Worm (Caenorhabditis elegans) whole organism, late embryonic: Measurements from ENCODE around the gene R07C12.3.
"Not testable (repeated sequence)": the region's sequence is repeated elsewhere in the genome, so short reads cannot be mapped to it uniquely, and the experiment has no call there.

Experiments used
- C08G9.2 ChIP-seq: sonication (generic microtip); optimal IDR thresholded peaks from 2 replicates; lab custom pipeline; 2016; ENCODE audit warnings: mild to moderate bottlenecking, missing genetic modification characterization, moderate library complexity, missing compliant biosample characterization
- C38D4.7 ChIP-seq: fragments of 200-800 bp; sonication (Bioruptor generic); optimal IDR thresholded peaks from 2 replicates; lab custom pipeline; 2018; ENCODE audit warnings: mild to moderate bottlenecking, missing genetic modification characterization, moderate library complexity, missing compliant biosample characterization
- K09A11.1 ChIP-seq: sonication (generic microtip); optimal IDR thresholded peaks from 2 replicates; lab custom pipeline; 2017; ENCODE audit warnings: antibody characterized with exemption, mild to moderate bottlenecking, missing genetic modification characterization, missing compliant biosample characterization; ENCODE audit not compliant: insufficient read depth
- T23F11.4 ChIP-seq: fragments of 200-800 bp; sonication (Bioruptor generic); optimal IDR thresholded peaks from 2 replicates; lab custom pipeline; 2018; ENCODE audit warnings: mild to moderate bottlenecking, missing genetic modification characterization, missing compliant biosample characterization
- Y22D7AL.16 ChIP-seq: sonication (generic microtip); optimal IDR thresholded peaks from 2 replicates; lab custom pipeline; 2016; ENCODE audit warnings: missing genetic modification characterization, missing compliant biosample characterization
- ceh-18 ChIP-seq: sonication (generic microtip); optimal IDR thresholded peaks from 2 replicates; lab custom pipeline; 2016; ENCODE audit warnings: missing genetic modification characterization, missing compliant biosample characterization
- ceh-19 ChIP-seq: fragments of 200-800 bp; sonication (Bioruptor generic); optimal IDR thresholded peaks from 2 replicates; lab custom pipeline; 2018; ENCODE audit warnings: mild to moderate bottlenecking, missing genetic modification characterization, missing compliant biosample characterization
- ceh-2 ChIP-seq: sonication (generic microtip); optimal IDR thresholded peaks from 2 replicates; lab custom pipeline; 2016; ENCODE audit warnings: missing genotype, missing genetic modification characterization, missing compliant biosample characterization
- ceh-22 ChIP-seq: sonication (generic microtip); optimal IDR thresholded peaks from 2 replicates; lab custom pipeline; 2017; ENCODE audit warnings: missing biosample characterization, missing genetic modification characterization
- ceh-31 ChIP-seq: sonication (generic microtip); optimal IDR thresholded peaks from 2 replicates; lab custom pipeline; 2016; ENCODE audit warnings: missing genetic modification characterization, missing compliant biosample characterization
- ceh-34 ChIP-seq: sonication (generic microtip); optimal IDR thresholded peaks from 2 replicates; lab custom pipeline; 2016; ENCODE audit warnings: mild to moderate bottlenecking, missing genetic modification characterization, missing compliant biosample characterization
- ceh-45 ChIP-seq: fragments of 200-800 bp; sonication (Bioruptor generic); IDR thresholded peaks from 2 replicates; pipeline ENCODE4 v1.3.6; 2022; ENCODE audit warnings: missing genetic modification reagents, missing genetic modification characterization, missing compliant biosample characterization
- ceh-48 ChIP-seq: sonication (generic microtip); optimal IDR thresholded peaks from 2 replicates; lab custom pipeline; 2016; ENCODE audit warnings: missing genetic modification characterization, inconsistent platforms, missing compliant biosample characterization
- ceh-6 ChIP-seq: fragments of 200-800 bp; sonication (Bioruptor generic); optimal IDR thresholded peaks from 2 replicates; lab custom pipeline; 2018; ENCODE audit warnings: mild to moderate bottlenecking, missing genetic modification characterization, missing compliant biosample characterization
- ceh-9 ChIP-seq: sonication (generic microtip); optimal IDR thresholded peaks from 2 replicates; lab custom pipeline; 2016; ENCODE audit warnings: mild to moderate bottlenecking, missing genetic modification characterization, inconsistent platforms, missing compliant biosample characterization
- dve-1 ChIP-seq: sonication (generic microtip); optimal IDR thresholded peaks from 2 replicates; lab custom pipeline; 2017; ENCODE audit warnings: antibody characterized with exemption, mild to moderate bottlenecking, missing genetic modification characterization, missing compliant biosample characterization
- fax-1 ChIP-seq: sonication (generic microtip); optimal IDR thresholded peaks from 2 replicates; lab custom pipeline; 2016; ENCODE audit warnings: missing genotype, missing genetic modification characterization, missing compliant biosample characterization
- hlh-30 ChIP-seq: sonication (generic microtip); optimal IDR thresholded peaks from 2 replicates; lab custom pipeline; 2017; ENCODE audit warnings: antibody characterized with exemption, missing genetic modification characterization, missing compliant biosample characterization; ENCODE audit not compliant: insufficient read depth
- hlh-8 ChIP-seq: sonication (generic microtip); optimal IDR thresholded peaks from 2 replicates; lab custom pipeline; 2016; ENCODE audit warnings: missing genotype, missing genetic modification characterization, missing compliant biosample characterization
- lim-6 ChIP-seq: sonication (generic microtip); optimal IDR thresholded peaks from 2 replicates; lab custom pipeline; 2016; ENCODE audit warnings: missing genetic modification characterization, missing compliant biosample characterization
- mec-3 ChIP-seq: sonication (generic microtip); optimal IDR thresholded peaks from 2 replicates; lab custom pipeline; 2016; ENCODE audit warnings: borderline replicate concordance, missing genetic modification characterization, missing compliant biosample characterization
- nhr-232 ChIP-seq: sonication (generic microtip); optimal IDR thresholded peaks from 2 replicates; lab custom pipeline; 2016; ENCODE audit warnings: missing genetic modification characterization, missing compliant biosample characterization
- odd-2 ChIP-seq: sonication (generic microtip); optimal IDR thresholded peaks from 2 replicates; lab custom pipeline; 2017; ENCODE audit warnings: antibody characterized with exemption, mild to moderate bottlenecking, missing genetic modification characterization, missing compliant biosample characterization
- pros-1 ChIP-seq: fragments of 150-350 bp; optimal IDR thresholded peaks from 2 replicates; lab custom pipeline; 2014; ENCODE audit warnings: missing biosample characterization, missing genetic modification reagents, missing genetic modification characterization
- ref-2 ChIP-seq: sonication (generic microtip); optimal IDR thresholded peaks from 2 replicates; lab custom pipeline; 2016; ENCODE audit warnings: missing genetic modification characterization, missing compliant biosample characterization
- rnt-1 ChIP-seq: sonication (generic microtip); optimal IDR thresholded peaks from 2 replicates; lab custom pipeline; 2016; ENCODE audit warnings: missing genetic modification characterization, missing compliant biosample characterization
- tbx-2 ChIP-seq: sonication (generic microtip); optimal IDR thresholded peaks from 2 replicates; lab custom pipeline; 2016; ENCODE audit warnings: missing genetic modification characterization, missing compliant biosample characterization
- tbx-7 ChIP-seq: sonication (generic microtip); optimal IDR thresholded peaks from 2 replicates; lab custom pipeline; 2016; ENCODE audit warnings: missing genotype, missing genetic modification characterization, missing compliant biosample characterization
- ttx-3 ChIP-seq: sonication (generic microtip); optimal IDR thresholded peaks from 2 replicates; lab custom pipeline; 2016; ENCODE audit warnings: missing genetic modification reagents, missing genetic modification characterization, missing compliant biosample characterization
- unc-3 ChIP-seq, 2 experiments: fragments of 200-800 bp in 1 of 2; sonication (Bioruptor generic) in 1 of 2; sonication (generic microtip) in 1 of 2; conservative IDR thresholded peaks in 1 of 2; optimal IDR thresholded peaks in 1 of 2; 2 replicates each; pipeline versions ENCODE4 v1.3.6 to Lab custom; 2016 to 2022; ENCODE audit warnings: missing compliant biosample characterization in 2 of 2, missing genetic modification characterization in 2 of 2, missing genetic modification reagents in 1 of 2
- unc-42 ChIP-seq: sonication (generic microtip); optimal IDR thresholded peaks from 2 replicates; lab custom pipeline; 2016; ENCODE audit warnings: missing genotype, missing genetic modification characterization, missing compliant biosample characterization

R07C12.3 gene

ce11 chrIV:4137472-4137871, 7.4 kb upstream of the R07C12.3 start, which contains the start of gene F49F1.9:
TSS of gene F49F1.9 (minus strand) at chrIV:4137572.
- TF ChIP-seq nhr-232 (tag; lab: Kevin White, UChicago) (no peak), tbx-2 (tag; lab: Kevin White, UChicago) (no peak), ceh-18 (tag; lab: Kevin White, UChicago) (no peak), dve-1 (tag; lab: Kevin White, UChicago) (no peak), hlh-30 (no peak)

- no peak for TF ChIP-seq unc-3 (GFP tag; conservative IDR thresholded peaks at IDR 0.05; lab: Robert Waterston, UW)
- TF ChIP-seq unc-3 (tag; optimal IDR thresholded peaks at IDR 0.05; lab: Kevin White, UChicago), result no peak
- TF ChIP-seq ceh-18 (tag; lab: Kevin White, UChicago), result no peak
- TF ChIP-seq lim-6 (tag; lab: Kevin White, UChicago), result no peak
- no peak for TF ChIP-seq K09A11.1 (tag; lab: Kevin White, UChicago)
- no peak for TF ChIP-seq ttx-3
- TF ChIP-seq, all 69 proteins: peak for 0
Measured at ce11 chrIV:4139022-4139421, 5.9 kb upstream of the R07C12.3 start, which contains the start of gene F49F1.10. TSS of gene F49F1.10 (minus strand) at chrIV:4139122.

ce11 chrIV:4140265-4140664, 4.6 kb upstream of the R07C12.3 start, which contains the start of gene F49F1.18:
TSS of gene F49F1.18 (minus strand) at chrIV:4140365.
- TF ChIP-seq ceh-19 (GFP tag; lab: Kevin White, UChicago) (no peak), hlh-8 (no peak), ceh-34 (tag; lab: Kevin White, UChicago) (no peak), mec-3 (tag; lab: Kevin White, UChicago) (no peak), ceh-48 (tag; lab: Kevin White, UChicago) (no peak), ceh-45 (GFP tag; lab: Robert Waterston, UW) (no peak), ceh-2 (tag; lab: Kevin White, UChicago) (no peak), ceh-31 (tag; lab: Kevin White, UChicago) (no peak), odd-2 (tag; lab: Kevin White, UChicago) (no peak), ttx-3 (no peak), ceh-9 (tag; lab: Kevin White, UChicago) (no peak), pros-1 (tag; lab: Kevin White, UChicago) (no peak), fax-1 (tag; lab: Kevin White, UChicago) (no peak), T23F11.4 (GFP tag; lab: Kevin White, UChicago) (no peak), ref-2 (no peak), ceh-22 (tag; lab: Kevin White, UChicago) (no peak), C08G9.2 (no peak), rnt-1 (no peak)

ce11 chrIV:4141311-4141710, 3.6 kb upstream of the R07C12.3 start, which contains the start of gene F49F1.11:
TSS of gene F49F1.11 (minus strand) at chrIV:4141411.
- TF ChIP-seq Y22D7AL.16 (tag; lab: Kevin White, UChicago) (no peak), C38D4.7 (GFP tag; lab: Kevin White, UChicago) (no peak), tbx-7 (tag; lab: Kevin White, UChicago) (no peak), pros-1 (tag; lab: Kevin White, UChicago) (no peak), T23F11.4 (GFP tag; lab: Kevin White, UChicago) (no peak), ceh-6 (GFP tag; lab: Kevin White, UChicago) (no peak)

ce11 chrIV:4142986-4143385, 1.9 kb upstream of the R07C12.3 start, which contains the start of gene F49F1.12:
TSS of gene F49F1.12 (minus strand) at chrIV:4143086.
- TF ChIP-seq unc-3 (GFP tag; conservative IDR thresholded peaks at IDR 0.05; lab: Robert Waterston, UW); unc-3 (tag; optimal IDR thresholded peaks at IDR 0.05; lab: Kevin White, UChicago); ceh-34 (tag; lab: Kevin White, UChicago); unc-42 (tag; lab: Kevin White, UChicago): not testable (repeated sequence)
